Fruit fly (Drosophila melanogaster) whole organism, embryonic: Measurements from ENCODE around the gene Desat1.
A peak's percentile ranks its signal among the peaks of the same experiment; 100 is the strongest.

ENCODE experiments used
- Atf-2 ChIP-seq: fragments of 200-800 bp; sonication (Bioruptor generic); optimal IDR thresholded peaks from 2 replicates; lab custom pipeline; 2016; ENCODE audit warnings: missing biosample characterization, missing genetic modification characterization
- CG10267 ChIP-seq: fragments of 200-800 bp; sonication (Bioruptor generic); optimal IDR thresholded peaks from 2 replicates; lab custom pipeline; 2018; ENCODE audit warnings: missing biosample characterization, mild to moderate bottlenecking, missing genetic modification characterization, moderate library complexity
- CG10431 ChIP-seq: fragments of 200-800 bp; sonication (Bioruptor generic); optimal IDR thresholded peaks from 3 replicates; lab custom pipeline; 2018; ENCODE audit warnings: missing biosample characterization, mild to moderate bottlenecking, missing genetic modification characterization
- CG12071 ChIP-seq: fragments of 200-800 bp; sonication (Bioruptor generic); optimal IDR thresholded peaks from 3 replicates; lab custom pipeline; 2018; ENCODE audit warnings: missing biosample characterization, mild to moderate bottlenecking, missing genetic modification characterization
- CG15073 ChIP-seq: fragments of 200-800 bp; sonication (Bioruptor generic); optimal IDR thresholded peaks from 2 replicates; lab custom pipeline; 2016; ENCODE audit warnings: missing biosample characterization, missing genetic modification characterization
- CG15601 ChIP-seq: fragments of 200-800 bp; sonication (Bioruptor generic); optimal IDR thresholded peaks from 3 replicates; lab custom pipeline; 2019; ENCODE audit warnings: missing biosample characterization, mild to moderate bottlenecking, missing genetic modification characterization, moderate library complexity
- CG17359 ChIP-seq: fragments of 200-800 bp; sonication (Bioruptor generic); optimal IDR thresholded peaks from 3 replicates; lab custom pipeline; 2018; ENCODE audit warnings: missing biosample characterization, mild to moderate bottlenecking, missing genetic modification characterization, moderate library complexity
- CG31224 ChIP-seq: fragments of 200-800 bp; sonication (Bioruptor generic); IDR thresholded peaks from 2 replicates; pipeline ENCODE4 v1.3.6; 2022; ENCODE audit warnings: missing biosample characterization, missing genetic modification characterization
- CG3407 ChIP-seq: fragments of 200-800 bp; sonication (Bioruptor generic); optimal IDR thresholded peaks from 2 replicates; lab custom pipeline; 2018; ENCODE audit warnings: missing biosample characterization, mild to moderate bottlenecking, missing genetic modification characterization
- CG34224 ChIP-seq: fragments of 200-800 bp; sonication (Bioruptor generic); IDR thresholded peaks from 3 replicates; pipeline ENCODE4 v1.3.6; 2022; ENCODE audit warnings: missing biosample characterization, missing genetic modification characterization; ENCODE audit not compliant: partially characterized antibody
- CG6175 ChIP-seq: fragments of 200-800 bp; sonication (Bioruptor generic); IDR thresholded peaks from 3 replicates; pipeline ENCODE4 v1.3.6; 2022; ENCODE audit warnings: missing biosample characterization, missing genetic modification characterization
- CG6272 ChIP-seq: fragments of 200-800 bp; sonication (Bioruptor generic); IDR thresholded peaks from 2 replicates; pipeline ENCODE4 v1.3.6; 2022; ENCODE audit warnings: missing biosample characterization, missing genetic modification characterization
- CG6791 ChIP-seq: fragments of 200-800 bp; sonication (Bioruptor generic); IDR thresholded peaks from 3 replicates; pipeline ENCODE4 v1.3.6; 2022; ENCODE audit warnings: missing biosample characterization, missing genetic modification characterization; ENCODE audit not compliant: partially characterized antibody
- CG7745 ChIP-seq: fragments of 200-800 bp; sonication (Bioruptor generic); optimal IDR thresholded peaks from 2 replicates; lab custom pipeline; 2018; ENCODE audit warnings: missing biosample characterization, mild to moderate bottlenecking, missing genetic modification characterization, moderate library complexity
- CG8765 ChIP-seq: fragments of 200-800 bp; sonication (Bioruptor generic); IDR thresholded peaks from 2 replicates; pipeline ENCODE4 v1.3.6; 2022; ENCODE audit warnings: missing biosample characterization, missing genetic modification characterization
- CG9817 ChIP-seq: fragments of 200-800 bp; sonication (Bioruptor generic); optimal IDR thresholded peaks from 2 replicates; lab custom pipeline; 2018; ENCODE audit warnings: missing biosample characterization, mild to moderate bottlenecking, missing genetic modification characterization, moderate library complexity
- CG9876 ChIP-seq: fragments of 200-800 bp; sonication (Bioruptor generic); optimal IDR thresholded peaks from 2 replicates; lab custom pipeline; 2016; ENCODE audit warnings: missing biosample characterization, missing genetic modification characterization
- CHES-1-like ChIP-seq: fragments of 200-800 bp; sonication (Bioruptor generic); optimal IDR thresholded peaks from 2 replicates; lab custom pipeline; 2016; ENCODE audit warnings: missing biosample characterization, missing genetic modification characterization
- Chrac-16 ChIP-seq: fragments of 200-800 bp; sonication (Bioruptor generic); optimal IDR thresholded peaks from 3 replicates; lab custom pipeline; 2016; ENCODE audit warnings: missing biosample characterization, missing genetic modification characterization
- D ChIP-seq, 2 experiments: fragments of 200-800 bp in 1 of 2; fragments of >200 bp in 1 of 2; sonication (Bioruptor generic) in 1 of 2; optimal IDR thresholded peaks; 2 replicates in 1 of 2; 3 replicates in 1 of 2; lab custom pipeline; 2017; ENCODE audit warnings: mild to moderate bottlenecking in 1 of 2, missing biosample characterization in 1 of 2, missing genetic modification characterization in 1 of 2, missing genetic modification reagents in 1 of 2
- Dp ChIP-seq: fragments of 200-800 bp; sonication (Bioruptor generic); optimal IDR thresholded peaks from 2 replicates; lab custom pipeline; 2018; ENCODE audit warnings: missing biosample characterization, mild to moderate bottlenecking, missing genetic modification characterization, moderate library complexity
- Elba2 ChIP-seq: fragments of 200-800 bp; sonication (Bioruptor generic); optimal IDR thresholded peaks from 3 replicates; lab custom pipeline; 2016; ENCODE audit warnings: missing biosample characterization, missing genetic modification characterization
- Ets97D ChIP-seq: fragments of 200-800 bp; sonication (Bioruptor generic); optimal IDR thresholded peaks from 3 replicates; lab custom pipeline; 2016; ENCODE audit warnings: missing biosample characterization, missing genetic modification characterization
- H15 ChIP-seq: fragments of 200-800 bp; sonication (Bioruptor generic); IDR thresholded peaks from 3 replicates; pipeline ENCODE4 v1.3.6; 2022; ENCODE audit warnings: missing biosample characterization, missing genetic modification characterization
- MBD-R2 ChIP-seq: fragments of 200-800 bp; sonication (Bioruptor generic); IDR thresholded peaks from 2 replicates; pipeline ENCODE4 v1.3.6; 2022; ENCODE audit warnings: missing biosample characterization, missing genetic modification characterization
- Neu2 ChIP-seq: fragments of 200-800 bp; sonication (Bioruptor generic); optimal IDR thresholded peaks from 3 replicates; lab custom pipeline; 2016; ENCODE audit warnings: missing biosample characterization, missing genetic modification characterization, borderline replicate concordance
- PHDP ChIP-seq: fragments of 200-800 bp; sonication (Bioruptor generic); optimal IDR thresholded peaks from 3 replicates; lab custom pipeline; 2018; ENCODE audit warnings: missing biosample characterization, mild to moderate bottlenecking, missing genetic modification characterization, moderate library complexity
- Scr ChIP-seq: fragments of 200-800 bp; sonication (Bioruptor generic); IDR thresholded peaks from 2 replicates; pipeline ENCODE4 v1.3.6; 2022; ENCODE audit warnings: missing biosample characterization, missing genetic modification characterization; ENCODE audit not compliant: partially characterized antibody
- TFAM ChIP-seq: fragments of 200-800 bp; sonication (Bioruptor generic); optimal IDR thresholded peaks from 2 replicates; lab custom pipeline; 2017; ENCODE audit warnings: missing biosample characterization, missing genetic modification characterization, inconsistent platforms
- Trl ChIP-seq, 3 experiments: fragments of >200 bp in 2 of 3; fragments of 200-800 bp in 1 of 3; sonication (Bioruptor generic) in 1 of 3; optimal IDR thresholded peaks; 2 replicates in 1 of 3; 3 replicates in 2 of 3; lab custom pipeline; 2016 to 2017; ENCODE audit warnings: missing biosample characterization in 1 of 3, missing genetic modification characterization in 1 of 3
- ab ChIP-seq: fragments of 200-800 bp; sonication (Bioruptor generic); optimal IDR thresholded peaks from 2 replicates; lab custom pipeline; 2016; ENCODE audit warnings: missing biosample characterization, missing genetic modification characterization
- ash1 ChIP-seq: fragments of 200-800 bp; sonication (Bioruptor generic); optimal IDR thresholded peaks from 2 replicates; lab custom pipeline; 2018; ENCODE audit warnings: missing biosample characterization, mild to moderate bottlenecking, missing genetic modification characterization
- br ChIP-seq: fragments of >200 bp; optimal IDR thresholded peaks from 2 replicates; lab custom pipeline; 2017
- crc ChIP-seq: fragments of 200-800 bp; sonication (Bioruptor generic); optimal IDR thresholded peaks from 2 replicates; lab custom pipeline; 2016; ENCODE audit warnings: missing biosample characterization, missing genetic modification characterization
- dimm ChIP-seq: fragments of 200-800 bp; sonication (Bioruptor generic); IDR thresholded peaks from 2 replicates; pipeline ENCODE4 v1.3.6; 2022; ENCODE audit warnings: missing biosample characterization, missing genetic modification characterization
- dmrt11E ChIP-seq: fragments of 200-800 bp; sonication (Bioruptor generic); optimal IDR thresholded peaks from 3 replicates; lab custom pipeline; 2018; ENCODE audit warnings: missing biosample characterization, mild to moderate bottlenecking, missing genetic modification characterization, moderate library complexity
- ewg ChIP-seq: fragments of 200-800 bp; sonication (Bioruptor generic); optimal IDR thresholded peaks from 3 replicates; lab custom pipeline; 2017; ENCODE audit warnings: mild to moderate bottlenecking, missing biosample characterization, missing genetic modification reagents, missing genetic modification characterization
- jumu ChIP-seq: fragments of 200-800 bp; sonication (Bioruptor generic); optimal IDR thresholded peaks from 3 replicates; lab custom pipeline; 2016; ENCODE audit warnings: missing biosample characterization, missing genetic modification characterization
- klu ChIP-seq: fragments of 200-800 bp; sonication (Bioruptor generic); IDR thresholded peaks from 2 replicates; pipeline ENCODE4 v1.3.6; 2022; ENCODE audit warnings: missing biosample characterization, missing genetic modification characterization
- lab ChIP-seq: fragments of 200-800 bp; sonication (Bioruptor generic); optimal IDR thresholded peaks from 3 replicates; lab custom pipeline; 2017; ENCODE audit warnings: missing biosample characterization, missing genetic modification characterization, mild to moderate bottlenecking, moderate library complexity, missing genetic modification reagents
- lbe ChIP-seq: fragments of 200-800 bp; sonication (Bioruptor generic); optimal IDR thresholded peaks from 2 replicates; lab custom pipeline; 2016; ENCODE audit warnings: missing biosample characterization, mild to moderate bottlenecking, missing genetic modification characterization
- nerfin-2 ChIP-seq: fragments of 200-800 bp; sonication (Bioruptor generic); IDR thresholded peaks from 2 replicates; pipeline ENCODE4 v1.3.6; 2022; ENCODE audit warnings: missing biosample characterization, missing genetic modification characterization; ENCODE audit not compliant: partially characterized antibody
- onecut ChIP-seq: fragments of 200-800 bp; sonication (Bioruptor generic); IDR thresholded peaks from 2 replicates; pipeline ENCODE4 v1.3.6; 2022; ENCODE audit warnings: missing biosample characterization, missing genetic modification characterization
- sna ChIP-seq: fragments of 200-800 bp; sonication (Bioruptor generic); IDR thresholded peaks from 2 replicates; pipeline ENCODE4 v1.3.6; 2022; ENCODE audit warnings: missing biosample characterization, missing genetic modification characterization; ENCODE audit not compliant: partially characterized antibody
- tap ChIP-seq: fragments of 200-800 bp; optimal IDR thresholded peaks from 3 replicates; lab custom pipeline; 2019; ENCODE audit warnings: missing biosample characterization, mild to moderate bottlenecking, missing genetic modification characterization, moderate library complexity
- tin ChIP-seq: fragments of 200-800 bp; sonication (Bioruptor generic); optimal IDR thresholded peaks from 3 replicates; lab custom pipeline; 2016; ENCODE audit warnings: missing biosample characterization, missing genetic modification characterization

Desat1 gene

dm6 chr3R:12423997-12424396 is 15.4 kb upstream of the Desat1 start (continued):
- no peak for TF ChIP-seq lab
- no peak for TF ChIP-seq Elba2 (GFP tag; lab: Kevin White, UChicago)
- TF ChIP-seq onecut (GFP tag; lab: Robert Waterston, UW): no peak
- TF ChIP-seq klu (GFP tag; lab: Robert Waterston, UW): no peak
- no peak for TF ChIP-seq dmrt11E (tag; lab: Kevin White, UChicago)
- no peak for TF ChIP-seq crc (GFP tag; lab: Kevin White, UChicago)
- no peak for TF ChIP-seq CG8765 (GFP tag; lab: Robert Waterston, UW)
- no peak for TF ChIP-seq ewg (GFP tag; lab: Kevin White, UChicago)
- no peak for TF ChIP-seq sna (GFP tag; lab: Robert Waterston, UW)
- 0 out of 3 replicates have a peak, but pooled peaks have one; percentile 34 for TF ChIP-seq CG6791 (GFP tag; lab: Robert Waterston, UW)

dm6 chr3R:12425510-12426309 is 13.7 kb upstream of the Desat1 start, which contains the start of gene Pp1-87B:
Pp1-87B (minus strand) TSS chr3R:12425917.
- TF ChIP-seq dimm (GFP tag; lab: Robert Waterston, UW): no peak
- TF ChIP-seq Neu2 (GFP tag; lab: Kevin White, UChicago): no peak
- TF ChIP-seq Ets97D (GFP tag; lab: Kevin White, UChicago): peak; percentile 94
- no peak for TF ChIP-seq CG15601 (tag; lab: Kevin White, UChicago)
- TF ChIP-seq ab (GFP tag; lab: Kevin White, UChicago): no peak
- TF ChIP-seq Trl (optimal IDR thresholded peaks at IDR 0.05; lab: Kevin White, UChicago): no peak
- peak; percentile 7 for TF ChIP-seq Trl (GFP tag; optimal IDR thresholded peaks at IDR 0.05; lab: Kevin White, UChicago)
- TF ChIP-seq ash1: no peak
- TF ChIP-seq CG12071: no peak
- TF ChIP-seq PHDP (tag; lab: Kevin White, UChicago): no peak
- no peak for TF ChIP-seq CG34224
- no peak for TF ChIP-seq CG6272 (GFP tag; lab: Robert Waterston, UW)
- TF ChIP-seq sna (GFP tag; lab: Robert Waterston, UW): no peak
- no peak for TF ChIP-seq CG10431
- TF ChIP-seq TFAM (GFP tag; lab: Kevin White, UChicago): no peak
- TF ChIP-seq nerfin-2 (GFP tag; lab: Robert Waterston, UW): no peak
- no peak for TF ChIP-seq dmrt11E (tag; lab: Kevin White, UChicago)
- TF ChIP-seq CG9817 (tag; lab: Kevin White, UChicago): no peak
- no peak for TF ChIP-seq CG17359 (tag; lab: Kevin White, UChicago)
- TF ChIP-seq CG10267 (tag; lab: Kevin White, UChicago): peak; percentile 16
- no peak for TF ChIP-seq CHES-1-like
- no peak for TF ChIP-seq lbe (GFP tag; lab: Kevin White, UChicago)
- no peak for TF ChIP-seq CG9876 (GFP tag; lab: Kevin White, UChicago)
- no peak for TF ChIP-seq Atf-2 (GFP tag; lab: Kevin White, UChicago)
- TF ChIP-seq Scr: no peak
- TF ChIP-seq CG7745 (tag; lab: Kevin White, UChicago): no peak
- TF ChIP-seq D (optimal IDR thresholded peaks at IDR 0.05; lab: Kevin White, UChicago): no peak
- TF ChIP-seq D (GFP tag; optimal IDR thresholded peaks at IDR 0.05; lab: Kevin White, UChicago): no peak
- no peak for TF ChIP-seq CG6175 (GFP tag; lab: Robert Waterston, UW)
- no peak for TF ChIP-seq CG31224 (GFP tag; lab: Robert Waterston, UW)
- peak; percentile 76 for TF ChIP-seq jumu
- no peak for TF ChIP-seq br (lab: Kevin White, UChicago)
- TF ChIP-seq MBD-R2: no peak
- TF ChIP-seq CG3407 (GFP tag; lab: Kevin White, UChicago): no peak
- peak; percentile 60 for TF ChIP-seq Dp
- TF ChIP-seq Chrac-16: no peak
- TF ChIP-seq CG15073 (GFP tag; lab: Kevin White, UChicago): no peak
- no peak for TF ChIP-seq H15 (GFP tag; lab: Robert Waterston, UW)
- TF ChIP-seq CG8765 (GFP tag; lab: Robert Waterston, UW): no peak
- TF ChIP-seq tap (tag; lab: Kevin White, UChicago): no peak
- no peak for TF ChIP-seq tin (GFP tag; lab: Kevin White, UChicago)
